Worm (Caenorhabditis elegans) whole organism, L3 larva: ENCODE measurements around the gene ZK899.6.
"Not testable (repeated sequence)": the region's sequence is repeated elsewhere in the genome, so short reads cannot be mapped to it uniquely, and the experiment has no call there.

Experiments used
- ama-1 ChIP-seq: fragments of 150-350 bp; optimal IDR thresholded peaks from 2 replicates; lab custom pipeline; 2018
- ceh-28 ChIP-seq: fragments of 150-350 bp; optimal IDR thresholded peaks from 2 replicates; lab custom pipeline; 2014; ENCODE audit warnings: missing biosample characterization, missing genetic modification reagents, missing genetic modification characterization
- fos-1 ChIP-seq: fragments of 150-350 bp; optimal IDR thresholded peaks from 2 replicates; lab custom pipeline; 2014; ENCODE audit warnings: missing biosample characterization, missing genetic modification characterization
- nhr-11 ChIP-seq: fragments of 150-350 bp; optimal IDR thresholded peaks from 2 replicates; lab custom pipeline; 2014; ENCODE audit warnings: missing biosample characterization, missing genetic modification characterization
- pha-4 ChIP-seq: fragments of 150-350 bp; optimal IDR thresholded peaks from 2 replicates; lab custom pipeline; 2014; ENCODE audit warnings: missing biosample characterization, missing genetic modification reagents, missing genetic modification characterization
- snpc-4 ChIP-seq: fragments of 150-350 bp; optimal IDR thresholded peaks from 2 replicates; lab custom pipeline; 2014; ENCODE audit warnings: missing biosample characterization, missing genetic modification characterization
- unc-39 ChIP-seq: sonication (generic microtip); optimal IDR thresholded peaks from 4 replicates; lab custom pipeline; 2017; ENCODE audit warnings: missing biosample characterization, missing genetic modification characterization
- unc-62 ChIP-seq: fragments of 150-350 bp; sonication (generic microtip); optimal IDR thresholded peaks from 4 replicates; lab custom pipeline; 2014; ENCODE audit warnings: missing biosample characterization, missing genetic modification reagents, missing genetic modification characterization
- ztf-4 ChIP-seq: fragments of 150-350 bp; optimal IDR thresholded peaks from 2 replicates; lab custom pipeline; 2014; ENCODE audit warnings: missing biosample characterization, missing genetic modification characterization

- TF ChIP-seq nhr-11 (tag; lab: Kevin White, UChicago); unc-62 (GFP tag; lab: Kevin White, UChicago); ama-1 (lab: Kevin White, UChicago); ceh-28 (tag; lab: Kevin White, UChicago); pha-4 (tag; lab: Kevin White, UChicago); fos-1 (tag; lab: Kevin White, UChicago); ztf-4 (tag; lab: Kevin White, UChicago); snpc-4; unc-39 (tag; lab: Kevin White, UChicago): not testable (repeated sequence)
These were observed 2.3 kb upstream of the ZK899.6 start, which contains the start of gene ZK899.5 for ce11 chrX:9460834-9461233.
